Fruit fly (Drosophila melanogaster): Measurements from ENCODE around the gene TrissinR.

TrissinR gene

DNA sequence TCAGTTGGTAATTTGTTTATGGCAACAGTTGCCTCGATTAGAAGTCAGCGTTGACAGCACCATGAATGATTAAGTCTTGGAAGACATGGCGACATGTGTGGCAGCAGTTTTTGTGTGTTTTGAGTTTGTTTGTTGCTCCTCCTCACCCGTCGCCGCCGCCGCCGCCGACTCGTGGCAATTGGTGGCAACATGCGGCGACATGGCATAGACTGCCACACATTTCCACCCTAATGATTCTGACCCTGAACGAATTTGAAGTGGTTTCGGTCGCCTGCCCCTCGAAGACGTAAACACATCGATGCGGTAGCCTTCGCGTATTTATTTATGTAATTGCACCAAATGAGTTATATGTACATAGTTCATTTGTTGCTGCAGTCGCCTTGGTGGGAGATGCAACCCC lies 79.1 kb downstream of the TrissinR start:
- no peak for TF ChIP-seq psq (optimal IDR thresholded peaks at IDR 0.05)
- TF ChIP-seq Myc (optimal IDR thresholded peaks at IDR 0.05) = no peak
- TF ChIP-seq Sin3A (optimal IDR thresholded peaks at IDR 0.05) = no peak
- no peak for TF ChIP-seq ttk (optimal IDR thresholded peaks at IDR 0.05)
- TF ChIP-seq h (optimal IDR thresholded peaks at IDR 0.05) = no peak
- no peak for TF ChIP-seq insv (optimal IDR thresholded peaks at IDR 0.05)

dm6 chr2L:5904585-5904984 lies 80.8 kb downstream of the TrissinR start, which contains the start of gene CG9021:
Gene CG9021, minus strand, starts transcription at chr2L:5904689.
- no peak for TF ChIP-seq Myc (optimal IDR thresholded peaks at IDR 0.05)
- no peak for TF ChIP-seq Sin3A (optimal IDR thresholded peaks at IDR 0.05)
- TF ChIP-seq insv (optimal IDR thresholded peaks at IDR 0.05) = no peak
- no peak for TF ChIP-seq psq (optimal IDR thresholded peaks at IDR 0.05)
- no peak for TF ChIP-seq h (optimal IDR thresholded peaks at IDR 0.05)
- TF ChIP-seq ttk (optimal IDR thresholded peaks at IDR 0.05) = no peak
